Worm (Caenorhabditis elegans): ENCODE measurements around the gene gpx-5.
A peak's percentile ranks its signal among the peaks of the same experiment; 100 is the strongest.

DNA sequence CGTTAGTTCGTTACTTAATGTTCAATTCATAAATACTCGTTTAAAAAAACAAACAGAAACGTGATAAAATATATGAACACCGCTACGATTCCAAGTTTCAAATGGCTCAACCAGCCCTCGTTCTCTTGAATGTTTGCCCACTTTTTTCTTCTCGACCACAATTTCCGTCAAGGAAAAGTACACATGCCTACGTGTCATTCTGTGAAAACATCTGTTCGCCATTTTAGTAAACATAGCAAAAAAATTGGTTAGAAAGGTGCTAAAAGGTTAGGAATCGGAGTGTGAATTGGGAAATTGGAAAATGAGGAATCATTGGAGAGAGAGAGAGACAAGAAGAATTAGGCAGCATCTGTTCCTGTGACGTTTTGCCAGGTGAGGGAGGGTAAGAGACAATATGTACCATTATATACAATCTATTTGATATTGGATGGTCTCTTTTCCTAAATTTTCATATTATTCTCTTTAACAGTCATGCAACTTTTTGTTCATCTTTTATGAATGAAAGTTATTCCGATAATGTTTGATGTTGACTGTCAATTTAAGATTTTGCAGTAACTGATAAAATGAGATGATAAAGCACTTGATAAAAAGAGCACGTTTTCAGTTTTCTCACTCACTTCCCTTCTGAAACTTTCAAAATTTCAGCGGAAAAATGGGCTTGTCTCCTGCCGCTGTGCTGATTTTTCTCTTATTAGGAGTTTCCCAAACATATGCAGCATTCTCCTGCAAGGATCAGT lies 45.0 kb upstream of the gpx-5 start, which contains the start of gene nuc-1:
- TF ChIP-seq daf-16 (GFP tag; optimal IDR thresholded peaks at IDR 0.05), result no peak
- peak; percentile 60 for TF ChIP-seq daf-16 (tag; optimal IDR thresholded peaks at IDR 0.05)
- no peak for TF ChIP-seq snpc-1.2 (GFP tag; IDR thresholded peaks at IDR 0.05)
- peak; percentile 30 for TF ChIP-seq hlh-11 (tag; optimal IDR thresholded peaks at IDR 0.05)
- no peak for TF ChIP-seq T20F7.1 (GFP tag; optimal IDR thresholded peaks at IDR 0.05)
- TF ChIP-seq lir-3 (tag; optimal IDR thresholded peaks at IDR 0.05), result no peak
- no peak for TF ChIP-seq mdl-1 (tag; optimal IDR thresholded peaks at IDR 0.05)
- TF ChIP-seq nhr-48 (tag; optimal IDR thresholded peaks at IDR 0.05), result no peak
- TF ChIP-seq dmd-9 (GFP tag; IDR thresholded peaks at IDR 0.05), result no peak

Measured in whole organism, L4 larva.